Worm (Caenorhabditis elegans) whole organism, L2 larva: Measurements from ENCODE around the gene slc-17.3.

Source experiments
- aly-2 ChIP-seq: fragments of 150-350 bp; optimal IDR thresholded peaks from 2 replicates; lab custom pipeline; 2014; ENCODE audit warnings: missing biosample characterization, missing genetic modification characterization
- lin-39 ChIP-seq: fragments of 150-350 bp; optimal IDR thresholded peaks from 2 replicates; lab custom pipeline; 2014; ENCODE audit warnings: missing biosample characterization, missing genetic modification reagents, missing genetic modification characterization
- mdl-1 ChIP-seq, 2 experiments: fragments of 150-350 bp in 1 of 2; sonication (generic microtip) in 1 of 2; optimal IDR thresholded peaks; 2 replicates each; lab custom pipeline; 2017; ENCODE audit warnings: missing biosample characterization in 2 of 2, missing genetic modification characterization in 2 of 2
- nhr-12 ChIP-seq: fragments of 150-350 bp; optimal IDR thresholded peaks from 2 replicates; lab custom pipeline; 2014; ENCODE audit warnings: missing biosample characterization, missing genetic modification characterization
- skn-1 ChIP-seq: sonication (generic microtip); optimal IDR thresholded peaks from 2 replicates; lab custom pipeline; 2017; ENCODE audit warnings: missing biosample characterization, missing genetic modification characterization

ce11 chrIII:7896925-7897324, 31.8 kb upstream of the slc-17.3 start, which contains the start of gene ZK688.10:
- no peak for TF ChIP-seq lin-39 (tag; lab: Kevin White, UChicago)
- TF ChIP-seq nhr-12 (tag; lab: Kevin White, UChicago): no peak
- no peak for TF ChIP-seq aly-2 (tag; lab: Kevin White, UChicago)
- TF ChIP-seq mdl-1 (tag; optimal IDR thresholded peaks at IDR 0.05; lab: Kevin White, UChicago): no peak
- TF ChIP-seq skn-1 (tag; lab: Kevin White, UChicago): no peak
